Worm (Caenorhabditis elegans) whole organism, L4 larva: ENCODE measurements around the gene T14G10.8.

ENCODE experiments used
- D1046.2 ChIP-seq: fragments of 200-800 bp; sonication (Bioruptor generic); IDR thresholded peaks from 2 replicates; pipeline ENCODE4 v1.3.6; 2022; ENCODE audit warnings: missing genetic modification characterization, missing compliant biosample characterization
- F10B5.3 ChIP-seq: sonication (generic microtip); optimal IDR thresholded peaks from 2 replicates; lab custom pipeline; 2016; ENCODE audit warnings: mild to moderate bottlenecking, missing genetic modification characterization, missing compliant biosample characterization
- F44E2.7 ChIP-seq: fragments of 200-800 bp; sonication (Bioruptor generic); IDR thresholded peaks from 2 replicates; pipeline ENCODE4 v2.1.2; 2022; ENCODE audit warnings: missing genetic modification characterization, missing compliant biosample characterization
- F49E8.2 ChIP-seq: sonication (generic microtip); optimal IDR thresholded peaks from 2 replicates; lab custom pipeline; 2016; ENCODE audit warnings: missing compliant biosample characterization, mild to moderate bottlenecking, missing genetic modification characterization, borderline replicate concordance
- R02D3.7 ChIP-seq: fragments of 150-350 bp; sonication (generic microtip); optimal IDR thresholded peaks from 3 replicates; lab custom pipeline; 2014; ENCODE audit warnings: missing biosample characterization, missing genetic modification characterization
- Y105C5A.15 ChIP-seq: fragments of 200-800 bp; sonication (Bioruptor generic); IDR thresholded peaks from 2 replicates; pipeline ENCODE4 v1.3.6; 2022; ENCODE audit warnings: missing genetic modification characterization, missing compliant biosample characterization
- ZK337.2 ChIP-seq: fragments of 200-800 bp; sonication (Bioruptor generic); IDR thresholded peaks from 2 replicates; pipeline ENCODE4 v1.3.6; 2022; ENCODE audit warnings: missing genetic modification reagents, missing genetic modification characterization, missing compliant biosample characterization
- attf-4 ChIP-seq: sonication (generic microtip); optimal IDR thresholded peaks from 3 replicates; lab custom pipeline; 2017; ENCODE audit warnings: missing biosample characterization, missing genetic modification characterization
- ceh-62 ChIP-seq: sonication (generic microtip); optimal IDR thresholded peaks from 2 replicates; lab custom pipeline; 2017; ENCODE audit warnings: missing biosample characterization, missing genetic modification characterization
- ceh-82 ChIP-seq: sonication (generic microtip); optimal IDR thresholded peaks from 2 replicates; lab custom pipeline; 2017; ENCODE audit warnings: missing biosample characterization, missing genetic modification characterization
- daf-16 ChIP-seq, 3 experiments: sonication (generic microtip); optimal IDR thresholded peaks; 2 replicates each; lab custom pipeline; 2016 to 2017; ENCODE audit warnings: missing genetic modification characterization in 3 of 3, missing genetic modification reagents in 3 of 3, mild to moderate bottlenecking in 2 of 3, missing compliant biosample characterization in 2 of 3, missing biosample characterization in 1 of 3, moderate library complexity in 1 of 3
- daf-8 ChIP-seq: fragments of 200-800 bp; sonication (Bioruptor generic); IDR thresholded peaks from 2 replicates; pipeline ENCODE4 v1.3.6; 2022; ENCODE audit warnings: missing genetic modification characterization, missing compliant biosample characterization
- dmd-9 ChIP-seq: fragments of 200-800 bp; sonication (Bioruptor generic); IDR thresholded peaks from 2 replicates; pipeline ENCODE4 v1.3.6; 2022; ENCODE audit warnings: missing genetic modification reagents, missing genetic modification characterization, missing compliant biosample characterization
- dpl-1 ChIP-seq: fragments of 150-350 bp; optimal IDR thresholded peaks from 2 replicates; lab custom pipeline; 2014; ENCODE audit warnings: missing biosample characterization, missing genetic modification reagents, missing genetic modification characterization
- fos-1 ChIP-seq: fragments of 150-350 bp; optimal IDR thresholded peaks from 2 replicates; lab custom pipeline; 2014; ENCODE audit warnings: missing biosample characterization, missing genetic modification characterization
- gei-8 ChIP-seq: fragments of 200-800 bp; sonication (Bioruptor generic); optimal IDR thresholded peaks from 2 replicates; lab custom pipeline; 2018; ENCODE audit warnings: mild to moderate bottlenecking, missing genetic modification characterization, missing compliant biosample characterization
- hif-1 ChIP-seq, 2 experiments: sonication (generic microtip); optimal IDR thresholded peaks; 2 replicates each; lab custom pipeline; 2016 to 2017; ENCODE audit warnings: missing compliant biosample characterization in 2 of 2, missing genetic modification characterization in 2 of 2, missing genetic modification reagents in 2 of 2, missing genotype in 2 of 2, mild to moderate bottlenecking in 1 of 2
- jun-1 ChIP-seq: fragments of 150-350 bp; optimal IDR thresholded peaks from 2 replicates; lab custom pipeline; 2014; ENCODE audit warnings: missing biosample characterization, missing genetic modification reagents, missing genetic modification characterization
- lin-13 ChIP-seq: fragments of 150-350 bp; optimal IDR thresholded peaks from 2 replicates; lab custom pipeline; 2014; ENCODE audit warnings: missing biosample characterization, missing genetic modification reagents, missing genetic modification characterization
- lin-29 ChIP-seq: fragments of 200-800 bp; sonication (Bioruptor generic); IDR thresholded peaks from 2 replicates; pipeline ENCODE4 v1.3.6; 2022; ENCODE audit warnings: missing genetic modification reagents, missing genetic modification characterization, missing compliant biosample characterization
- lin-38 ChIP-seq: fragments of 200-800 bp; sonication (Bioruptor generic); IDR thresholded peaks from 2 replicates; pipeline ENCODE4 v1.3.6; 2022; ENCODE audit warnings: missing genetic modification reagents, missing genetic modification characterization, missing compliant biosample characterization
- lin-39 ChIP-seq: fragments of 150-350 bp; optimal IDR thresholded peaks from 2 replicates; lab custom pipeline; 2014; ENCODE audit warnings: missing biosample characterization, missing genetic modification reagents, missing genetic modification characterization
- lir-3 ChIP-seq: sonication (generic microtip); optimal IDR thresholded peaks from 2 replicates; lab custom pipeline; 2016; ENCODE audit warnings: mild to moderate bottlenecking, missing genetic modification characterization, missing compliant biosample characterization
- madf-5 ChIP-seq, 2 experiments: fragments of 200-800 bp; sonication (Bioruptor generic); IDR thresholded peaks; 2 replicates each; pipeline ENCODE4 v1.3.6; 2022; ENCODE audit warnings: missing compliant biosample characterization in 2 of 2, missing genetic modification characterization in 2 of 2
- mdl-1 ChIP-seq, 2 experiments: fragments of 150-350 bp in 1 of 2; sonication (generic microtip) in 1 of 2; optimal IDR thresholded peaks; 2 replicates each; lab custom pipeline; 2014 to 2017; ENCODE audit warnings: missing biosample characterization in 2 of 2, missing genetic modification characterization in 2 of 2
- mdt-29 ChIP-seq: fragments of 200-800 bp; sonication (Bioruptor generic); IDR thresholded peaks from 2 replicates; pipeline ENCODE4 v1.3.6; 2022; ENCODE audit warnings: missing genetic modification reagents, missing genetic modification characterization, missing compliant biosample characterization
- mep-1 ChIP-seq: fragments of 150-350 bp; sonication (generic microtip); optimal IDR thresholded peaks from 3 replicates; lab custom pipeline; 2014; ENCODE audit warnings: missing biosample characterization, missing genetic modification characterization
- mxl-2 ChIP-seq: fragments of 200-800 bp; sonication (Bioruptor generic); conservative IDR thresholded peaks from 2 replicates; pipeline ENCODE4 v1.3.6; 2022; ENCODE audit warnings: missing genetic modification reagents, missing genetic modification characterization, missing compliant biosample characterization
- nhr-10 ChIP-seq: fragments of 150-350 bp; optimal IDR thresholded peaks from 2 replicates; lab custom pipeline; 2014; ENCODE audit warnings: missing biosample characterization, missing genetic modification characterization
- nhr-102 ChIP-seq: sonication (generic microtip); optimal IDR thresholded peaks from 2 replicates; lab custom pipeline; 2016; ENCODE audit warnings: mild to moderate bottlenecking, missing genetic modification characterization, moderate library complexity, missing compliant biosample characterization
- nhr-11 ChIP-seq: fragments of 150-350 bp; optimal IDR thresholded peaks from 2 replicates; lab custom pipeline; 2014; ENCODE audit warnings: missing biosample characterization, missing genetic modification characterization
- nhr-25 ChIP-seq: sonication (generic microtip); optimal IDR thresholded peaks from 2 replicates; lab custom pipeline; 2017; ENCODE audit warnings: missing genetic modification characterization, mild to moderate bottlenecking, missing compliant biosample characterization, antibody characterized with exemption, moderate library complexity, borderline replicate concordance; ENCODE audit not compliant: insufficient read depth
- nhr-28 ChIP-seq: fragments of 150-350 bp; optimal IDR thresholded peaks from 2 replicates; lab custom pipeline; 2014; ENCODE audit warnings: missing biosample characterization, missing genetic modification characterization
- nhr-6 ChIP-seq: fragments of 150-350 bp; optimal IDR thresholded peaks from 2 replicates; lab custom pipeline; 2014; ENCODE audit warnings: missing biosample characterization, missing genetic modification characterization
- nhr-77 ChIP-seq: fragments of 150-350 bp; optimal IDR thresholded peaks from 2 replicates; lab custom pipeline; 2014; ENCODE audit warnings: missing biosample characterization, missing genetic modification characterization
- pha-4 ChIP-seq, 2 experiments: fragments of 150-350 bp in 1 of 2; fragments of 200-800 bp in 1 of 2; sonication (Bioruptor generic) in 1 of 2; IDR thresholded peaks in 1 of 2; optimal IDR thresholded peaks in 1 of 2; 2 replicates each; pipeline versions ENCODE4 v1.3.6 to Lab custom; 2014 to 2022; ENCODE audit warnings: missing genetic modification characterization in 2 of 2, missing genetic modification reagents in 2 of 2, missing biosample characterization in 1 of 2, missing compliant biosample characterization in 1 of 2
- php-3 ChIP-seq: fragments of 200-800 bp; sonication (Bioruptor generic); IDR thresholded peaks from 2 replicates; pipeline ENCODE4 v1.3.6; 2022; ENCODE audit warnings: missing genetic modification reagents, missing genetic modification characterization, missing compliant biosample characterization
- pqm-1 ChIP-seq: sonication (generic microtip); optimal IDR thresholded peaks from 2 replicates; lab custom pipeline; 2017; ENCODE audit warnings: missing biosample characterization, missing genetic modification characterization
- saeg-2 ChIP-seq: fragments of 200-800 bp; sonication (Bioruptor generic); IDR thresholded peaks from 2 replicates; pipeline ENCODE4 v1.3.6; 2022; ENCODE audit warnings: missing genetic modification reagents, missing genetic modification characterization, missing compliant biosample characterization
- sdz-12 ChIP-seq: fragments of 200-800 bp; sonication (Bioruptor generic); optimal IDR thresholded peaks from 2 replicates; lab custom pipeline; 2018; ENCODE audit warnings: mild to moderate bottlenecking, missing genetic modification characterization, missing compliant biosample characterization
- set-16 ChIP-seq: fragments of 200-800 bp; sonication (Bioruptor generic); IDR thresholded peaks from 2 replicates; pipeline ENCODE4 v1.3.6; 2022; ENCODE audit warnings: missing genetic modification reagents, missing genetic modification characterization, missing compliant biosample characterization
- skn-1 ChIP-seq: fragments of 150-350 bp; optimal IDR thresholded peaks from 2 replicates; lab custom pipeline; 2014; ENCODE audit warnings: missing biosample characterization, missing genetic modification characterization
- spr-3 ChIP-seq: fragments of 200-800 bp; sonication (Bioruptor generic); optimal IDR thresholded peaks from 2 replicates; lab custom pipeline; 2018; ENCODE audit warnings: mild to moderate bottlenecking, missing genetic modification characterization, missing compliant biosample characterization
- unc-130 ChIP-seq: sonication (generic microtip); optimal IDR thresholded peaks from 2 replicates; lab custom pipeline; 2016; ENCODE audit warnings: missing genetic modification reagents, missing genetic modification characterization, missing compliant biosample characterization
- unc-62 ChIP-seq, 3 experiments: fragments of 150-350 bp in 1 of 3; sonication (generic microtip); optimal IDR thresholded peaks in 2 of 3; peaks in 1 of 3; 1 replicate in 1 of 3; 2 replicates in 2 of 3; lab custom pipeline; 2014 to 2017; ENCODE audit warnings: missing biosample characterization in 3 of 3, missing genetic modification characterization in 3 of 3, missing genetic modification reagents in 3 of 3, missing genotype in 1 of 3
- vab-7 ChIP-seq: fragments of 200-800 bp; sonication (Bioruptor generic); IDR thresholded peaks from 2 replicates; pipeline ENCODE4 v1.3.6; 2022; ENCODE audit warnings: missing genetic modification reagents, missing genetic modification characterization, missing compliant biosample characterization
- zag-1 ChIP-seq: fragments of 150-350 bp; optimal IDR thresholded peaks from 2 replicates; lab custom pipeline; 2014; ENCODE audit warnings: missing biosample characterization, missing genetic modification characterization
- zfp-2 ChIP-seq: sonication (generic microtip); optimal IDR thresholded peaks from 2 replicates; lab custom pipeline; 2016; ENCODE audit warnings: mild to moderate bottlenecking, missing genetic modification characterization, missing compliant biosample characterization
- zfp-3 ChIP-seq: fragments of 200-800 bp; sonication (Bioruptor generic); conservative IDR thresholded peaks from 2 replicates; pipeline ENCODE4 v1.3.6; 2022; ENCODE audit warnings: missing genetic modification reagents, missing genetic modification characterization, missing compliant biosample characterization
- zip-2 ChIP-seq: fragments of 150-350 bp; optimal IDR thresholded peaks from 2 replicates; lab custom pipeline; 2014; ENCODE audit warnings: missing biosample characterization, missing genetic modification characterization
- ztf-7 ChIP-seq: fragments of 150-350 bp; optimal IDR thresholded peaks from 2 replicates; lab custom pipeline; 2014; ENCODE audit warnings: missing biosample characterization, missing genetic modification characterization

Gene T14G10.8

ce11 chrIV:10176252-10176730, 29.5 kb upstream of the T14G10.8 start, which contains the start of gene rack-1 (continued):
- TF ChIP-seq unc-62 (GFP tag; optimal IDR thresholded peaks at IDR 0.05 in 1 of 2; lab: Kevin White, UChicago) (no peak), unc-62 (tag; optimal IDR thresholded peaks at IDR 0.05; lab: Kevin White, UChicago) (no peak), vab-7 (GFP tag; lab: Robert Waterston, UW) (no peak), F49E8.2 (tag; lab: Kevin White, UChicago) (no peak), attf-4 (tag; lab: Kevin White, UChicago) (no peak), pha-4 (GFP tag; IDR thresholded peaks at IDR 0.05; lab: Robert Waterston, UW) (no peak), pha-4 (tag; optimal IDR thresholded peaks at IDR 0.05; lab: Kevin White, UChicago) (no peak), php-3 (GFP tag; lab: Robert Waterston, UW) (no peak), F10B5.3 (tag; lab: Kevin White, UChicago) (no peak), dpl-1 (GFP tag; lab: Kevin White, UChicago) (peak; percentile 38), mep-1 (peak; percentile 65), zip-2 (no peak), saeg-2 (GFP tag; lab: Robert Waterston, UW) (no peak), D1046.2 (GFP tag; lab: Robert Waterston, UW) (no peak), gei-8 (GFP tag; lab: Kevin White, UChicago) (no peak), sdz-12 (no peak), zfp-3 (GFP tag; lab: Robert Waterston, UW) (no peak), nhr-10 (tag; lab: Kevin White, UChicago) (no peak), Y105C5A.15 (no peak), mxl-2 (GFP tag; lab: Robert Waterston, UW) (no peak), spr-3 (GFP tag; lab: Kevin White, UChicago) (no peak), ceh-62 (tag; lab: Kevin White, UChicago) (no peak), pqm-1 (no peak), lin-29 (GFP tag; lab: Robert Waterston, UW) (no peak), dmd-9 (GFP tag; lab: Robert Waterston, UW) (no peak), zfp-2 (tag; lab: Kevin White, UChicago) (no peak), skn-1 (tag; lab: Kevin White, UChicago) (no peak), nhr-77 (tag; lab: Kevin White, UChicago) (no peak), mdt-29 (GFP tag; lab: Robert Waterston, UW) (no peak), set-16 (GFP tag; lab: Robert Waterston, UW) (no peak), ZK337.2 (GFP tag; lab: Robert Waterston, UW) (no peak), mdl-1 (tag; optimal IDR thresholded peaks at IDR 0.05; lab: Kevin White, UChicago) (peak in 1 of 2 experiments; percentile 7), madf-5 (GFP tag; IDR thresholded peaks at IDR 0.05; lab: Robert Waterston, UW) (no peak), ceh-82 (tag; lab: Kevin White, UChicago) (no peak), daf-16 (GFP tag; optimal IDR thresholded peaks at IDR 0.05; lab: Kevin White, UChicago) (no peak), daf-16 (tag; optimal IDR thresholded peaks at IDR 0.05; lab: Kevin White, UChicago) (peak; percentile 38), zag-1 (tag; lab: Kevin White, UChicago) (no peak), hif-1 (tag; optimal IDR thresholded peaks at IDR 0.05; lab: Kevin White, UChicago) (peak in 1 of 2 experiments; percentile 18), lir-3 (tag; lab: Kevin White, UChicago) (no peak), lin-38 (GFP tag; lab: Robert Waterston, UW) (peak; percentile 51), daf-8 (GFP tag; lab: Robert Waterston, UW) (no peak), jun-1 (tag; lab: Kevin White, UChicago) (no peak), R02D3.7 (tag; lab: Kevin White, UChicago) (no peak), ztf-7 (no peak), lin-13 (GFP tag; lab: Kevin White, UChicago) (no peak), F44E2.7 (no peak), nhr-28 (peak; percentile 44), nhr-25 (tag; lab: Kevin White, UChicago) (no peak), nhr-6 (tag; lab: Kevin White, UChicago) (no peak), nhr-11 (tag; lab: Kevin White, UChicago) (peak; percentile 14), lin-39 (tag; lab: Kevin White, UChicago) (no peak), unc-130 (GFP tag; lab: Kevin White, UChicago) (peak; percentile 17), nhr-102 (tag; lab: Kevin White, UChicago) (no peak), fos-1 (tag; lab: Kevin White, UChicago) (no peak)
